Worm (Caenorhabditis elegans) whole organism, young adult: ENCODE measurements around the gene Y54G2A.40.

Experiments
- F33H1.4 ChIP-seq: fragments of 200-800 bp; sonication (Bioruptor generic); IDR thresholded peaks from 2 replicates; pipeline ENCODE4 v1.3.6; 2022; ENCODE audit warnings: missing genetic modification reagents, missing genetic modification characterization, missing compliant biosample characterization
- Y67H2A.10 ChIP-seq: fragments of 200-800 bp; sonication (Bioruptor generic); conservative IDR thresholded peaks from 2 replicates; pipeline ENCODE4 v1.3.6; 2022; ENCODE audit warnings: missing genetic modification reagents, missing genetic modification characterization, missing compliant biosample characterization
- Y95B8A.8 ChIP-seq: fragments of 200-800 bp; sonication (Bioruptor generic); IDR thresholded peaks from 2 replicates; pipeline ENCODE4 v1.3.6; 2022; ENCODE audit warnings: missing genetic modification reagents, missing genetic modification characterization, missing compliant biosample characterization
- aptf-2 ChIP-seq: fragments of 200-800 bp; sonication (Bioruptor generic); conservative IDR thresholded peaks from 2 replicates; pipeline ENCODE4 v1.3.6; 2022; ENCODE audit warnings: missing genetic modification reagents, missing genetic modification characterization, missing compliant biosample characterization
- bed-2 ChIP-seq: fragments of 200-800 bp; sonication (Bioruptor generic); IDR thresholded peaks from 2 replicates; pipeline ENCODE4 v1.3.6; 2022; ENCODE audit warnings: missing genetic modification reagents, missing genetic modification characterization, missing compliant biosample characterization
- ceh-91 ChIP-seq: fragments of 200-800 bp; sonication (Bioruptor generic); IDR thresholded peaks from 2 replicates; pipeline ENCODE4 v1.3.6; 2022; ENCODE audit warnings: missing genetic modification reagents, missing genetic modification characterization, missing compliant biosample characterization
- egl-44 ChIP-seq: fragments of 200-800 bp; sonication (Bioruptor generic); IDR thresholded peaks from 2 replicates; pipeline ENCODE4 v1.3.6; 2022; ENCODE audit warnings: missing genetic modification reagents, missing genetic modification characterization, missing compliant biosample characterization
- hrde-1 ChIP-seq: sonication (generic microtip); optimal IDR thresholded peaks from 2 replicates; lab custom pipeline; 2016; ENCODE audit warnings: missing genetic modification characterization, mild to moderate bottlenecking, missing compliant biosample characterization, moderate library complexity, missing genotype, missing genetic modification reagents, borderline replicate concordance
- nfya-1 ChIP-seq: sonication (generic microtip); optimal IDR thresholded peaks from 2 replicates; lab custom pipeline; 2017; ENCODE audit warnings: antibody characterized with exemption, missing compliant biosample characterization, missing genetic modification characterization, borderline replicate concordance; ENCODE audit not compliant: insufficient read depth
- nhr-27 ChIP-seq: fragments of 200-800 bp; sonication (Bioruptor generic); optimal IDR thresholded peaks from 2 replicates; lab custom pipeline; 2018; ENCODE audit warnings: mild to moderate bottlenecking, missing genetic modification characterization, moderate library complexity, missing compliant biosample characterization
- pha-4 ChIP-seq: fragments of 150-350 bp; sonication (generic microtip); optimal IDR thresholded peaks from 2 replicates; lab custom pipeline; 2014; ENCODE audit warnings: missing biosample characterization, missing genetic modification reagents, missing genetic modification characterization
- sea-2 ChIP-seq: fragments of 200-800 bp; sonication (Bioruptor generic); IDR thresholded peaks from 2 replicates; pipeline ENCODE4 v1.3.6; 2022; ENCODE audit warnings: missing genetic modification characterization, missing compliant biosample characterization

- TF ChIP-seq Y67H2A.10 (GFP tag; lab: Robert Waterston, UW) = no peak
- TF ChIP-seq aptf-2 (GFP tag; lab: Robert Waterston, UW) = no peak
- TF ChIP-seq nfya-1 (tag; lab: Kevin White, UChicago) = no peak
- TF ChIP-seq nhr-27 = no peak
- no peak for TF ChIP-seq egl-44
- no peak for TF ChIP-seq hrde-1
- no peak for TF ChIP-seq pha-4
- no peak for TF ChIP-seq Y95B8A.8
- no peak for TF ChIP-seq ceh-91 (GFP tag; lab: Robert Waterston, UW)
- TF ChIP-seq sea-2 (GFP tag; lab: Robert Waterston, UW) = no peak
- TF ChIP-seq bed-2 (GFP tag; lab: Robert Waterston, UW) = no peak
- TF ChIP-seq F33H1.4 (GFP tag; lab: Robert Waterston, UW) = peak; percentile 87
These were observed 46.7 kb downstream of the Y54G2A.40 start for ce11 chrIV:2892787-2893485.
